Worm (Caenorhabditis elegans): ENCODE measurements around the gene fut-8.

The fut-8 gene

ce11 chrV:5991490-5992069 lies 1.3 kb upstream of the fut-8 start (continued):
- peak; percentile 34 to 59 (median 38) for TF ChIP-seq ceh-82 (tag; optimal IDR thresholded peaks at IDR 0.05)
- TF ChIP-seq skn-1 (tag; optimal IDR thresholded peaks at IDR 0.05): peak; percentile 0
- peak in 1 of 2 experiments; percentile 37 for TF ChIP-seq mdl-1 (tag; optimal IDR thresholded peaks at IDR 0.05)
- TF ChIP-seq C34B4.2 (tag; optimal IDR thresholded peaks at IDR 0.05): no peak
- no peak for TF ChIP-seq mab-9 (GFP tag; IDR thresholded peaks at IDR 0.05)
- TF ChIP-seq unc-86 (tag; optimal IDR thresholded peaks at IDR 0.05): peak; percentile 74
- peak; percentile 34 to 62 for TF ChIP-seq lsy-2 (tag; optimal IDR thresholded peaks at IDR 0.05)
- TF ChIP-seq ets-5 (GFP tag; IDR thresholded peaks at IDR 0.05): no peak
- no peak for TF ChIP-seq ztf-4 (tag; optimal IDR thresholded peaks at IDR 0.05)
- TF ChIP-seq dpl-1 (GFP tag; optimal IDR thresholded peaks at IDR 0.05): peak in 2 of 3 experiments; percentile 20 to 47
- no peak for TF ChIP-seq unc-30 (tag; optimal IDR thresholded peaks at IDR 0.05)
- peak in 1 of 2 experiments; percentile 29 for TF ChIP-seq lin-35 (GFP tag; optimal IDR thresholded peaks at IDR 0.05)
- no peak for TF ChIP-seq nhr-12 (tag; optimal IDR thresholded peaks at IDR 0.05)
- TF ChIP-seq lin-15B (tag; optimal IDR thresholded peaks at IDR 0.05): no peak
- peak; percentile 10 for TF ChIP-seq pax-3 (tag; optimal IDR thresholded peaks at IDR 0.05)
- no peak for TF ChIP-seq nhr-85 (tag)
- no peak for TF ChIP-seq hlh-4 (tag; optimal IDR thresholded peaks at IDR 0.05)
- TF ChIP-seq nhr-47 (tag; optimal IDR thresholded peaks at IDR 0.05): peak; percentile 50
- TF ChIP-seq xbp-1 (tag; optimal IDR thresholded peaks at IDR 0.05): peak; percentile 56
- no peak for TF ChIP-seq unc-62 (GFP tag; optimal IDR thresholded peaks at IDR 0.05)
- TF ChIP-seq nhr-71 (tag; optimal IDR thresholded peaks at IDR 0.05): peak; percentile 67
- TF ChIP-seq grh-1 (GFP tag; IDR thresholded peaks at IDR 0.05): no peak

- TF ChIP-seq irx-1 (tag; optimal IDR thresholded peaks at IDR 0.05) (no peak), ets-5 (GFP tag; IDR thresholded peaks at IDR 0.05) (no peak), ztf-11 (tag; optimal IDR thresholded peaks at IDR 0.05) (no peak), sptf-1 (tag; optimal IDR thresholded peaks at IDR 0.05) (no peak), dsc-1 (tag; optimal IDR thresholded peaks at IDR 0.05) (no peak), ceh-82 (tag; optimal IDR thresholded peaks at IDR 0.05) (no peak)
Measured at ce11 chrV:5986755-5987154, 3.5 kb downstream of the fut-8 start, which contains the start of gene C10F3.7. Gene C10F3.7, minus strand, starts transcription at chrV:5986855.

- TF ChIP-seq zag-1 (tag; optimal IDR thresholded peaks at IDR 0.05) (no peak), sptf-1 (tag; optimal IDR thresholded peaks at IDR 0.05) (no peak), lsy-2 (tag; optimal IDR thresholded peaks at IDR 0.05) (no peak), egl-13 (tag; optimal IDR thresholded peaks at IDR 0.05) (no peak), aly-2 (tag; optimal IDR thresholded peaks at IDR 0.05) (no peak), sox-4 (tag; optimal IDR thresholded peaks at IDR 0.05) (no peak), mef-2 (tag; optimal IDR thresholded peaks at IDR 0.05) (no peak), fkh-4 (tag; optimal IDR thresholded peaks at IDR 0.05; ENCODE audit: borderline replicate concordance) (no peak), ceh-8 (GFP tag; optimal IDR thresholded peaks at IDR 0.05) (no peak), skn-1 (tag; optimal IDR thresholded peaks at IDR 0.05) (no peak), hlh-4 (tag; optimal IDR thresholded peaks at IDR 0.05) (no peak), lin-14 (GFP tag; optimal IDR thresholded peaks at IDR 0.05) (no peak), unc-62 (GFP tag; optimal IDR thresholded peaks at IDR 0.05) (no peak), mdl-1 (tag; optimal IDR thresholded peaks at IDR 0.05) (no peak), lin-15B (tag; optimal IDR thresholded peaks at IDR 0.05) (no peak), egl-27 (tag; optimal IDR thresholded peaks at IDR 0.05) (no peak), snu-23 (GFP tag; optimal IDR thresholded peaks at IDR 0.05) (no peak), ztf-11 (tag; optimal IDR thresholded peaks at IDR 0.05) (no peak), nhr-19 (GFP tag; conservative IDR thresholded peaks at IDR 0.05) (no peak), unc-98 (GFP tag; IDR thresholded peaks at IDR 0.05) (no peak)
Measured at ce11 chrV:5984244-5984643, 6.0 kb downstream of the fut-8 start.

Data from whole organism, L1 larva.